Worm (Caenorhabditis elegans) whole organism, L3 larva: ENCODE data around the gene trpp-11.
A peak's percentile ranks its signal among the peaks of the same experiment; 100 is the strongest.

Experiments
- R02D3.7 ChIP-seq: fragments of 150-350 bp; optimal IDR thresholded peaks from 2 replicates; lab custom pipeline; 2014; ENCODE audit warnings: missing biosample characterization, missing genetic modification characterization
- ZK546.5 ChIP-seq: sonication (generic microtip); optimal IDR thresholded peaks from 2 replicates; lab custom pipeline; 2017; ENCODE audit warnings: missing biosample characterization, missing genetic modification characterization
- ama-1 ChIP-seq: fragments of 150-350 bp; optimal IDR thresholded peaks from 2 replicates; lab custom pipeline; 2018
- ceh-16 ChIP-seq: sonication (generic microtip); optimal IDR thresholded peaks from 2 replicates; lab custom pipeline; 2017; ENCODE audit warnings: missing biosample characterization, missing genetic modification characterization
- ceh-28 ChIP-seq: fragments of 150-350 bp; optimal IDR thresholded peaks from 2 replicates; lab custom pipeline; 2014; ENCODE audit warnings: missing biosample characterization, missing genetic modification reagents, missing genetic modification characterization
- ceh-82 ChIP-seq: fragments of 150-350 bp; optimal IDR thresholded peaks from 2 replicates; lab custom pipeline; 2014; ENCODE audit warnings: missing biosample characterization, missing genetic modification characterization
- ceh-9 ChIP-seq: sonication (generic microtip); optimal IDR thresholded peaks from 2 replicates; lab custom pipeline; 2018; ENCODE audit warnings: missing biosample characterization, missing genetic modification characterization
- daf-12 ChIP-seq: fragments of 150-350 bp; optimal IDR thresholded peaks from 2 replicates; lab custom pipeline; 2014; ENCODE audit warnings: missing biosample characterization, missing genetic modification reagents, missing genetic modification characterization
- egl-27 ChIP-seq: sonication (generic microtip); optimal IDR thresholded peaks from 4 replicates; lab custom pipeline; 2017; ENCODE audit warnings: missing biosample characterization, missing genetic modification reagents, missing genetic modification characterization
- egl-5 ChIP-seq: fragments of 150-350 bp; optimal IDR thresholded peaks from 2 replicates; lab custom pipeline; 2017; ENCODE audit warnings: missing biosample characterization, missing genetic modification reagents, missing genetic modification characterization, inconsistent platforms
- elt-1 ChIP-seq: fragments of 150-350 bp; optimal IDR thresholded peaks from 2 replicates; lab custom pipeline; 2014; ENCODE audit warnings: missing biosample characterization, missing genetic modification characterization
- elt-2 ChIP-seq: sonication (generic microtip); optimal IDR thresholded peaks from 2 replicates; lab custom pipeline; 2016; ENCODE audit warnings: missing genetic modification reagents, mild to moderate bottlenecking, missing genetic modification characterization, missing compliant biosample characterization
- elt-3 ChIP-seq, 3 experiments: fragments of 150-350 bp in 1 of 3; sonication (generic microtip) in 2 of 3; optimal IDR thresholded peaks; 2 replicates in 2 of 3; 4 replicates in 1 of 3; lab custom pipeline; 2014 to 2017; ENCODE audit warnings: missing biosample characterization in 3 of 3, missing genetic modification characterization in 3 of 3
- eor-1 ChIP-seq, 2 experiments: fragments of 150-350 bp; optimal IDR thresholded peaks; 2 replicates each; lab custom pipeline; 2014 to 2018; ENCODE audit warnings: missing biosample characterization in 2 of 2, missing genetic modification characterization in 2 of 2
- fkh-10 ChIP-seq: sonication (generic microtip); optimal IDR thresholded peaks from 2 replicates; lab custom pipeline; 2017; ENCODE audit warnings: missing biosample characterization, missing genetic modification reagents, missing genetic modification characterization
- fkh-2 ChIP-seq: fragments of 150-350 bp; optimal IDR thresholded peaks from 2 replicates; lab custom pipeline; 2014; ENCODE audit warnings: missing biosample characterization, missing genetic modification reagents, missing genetic modification characterization
- fos-1 ChIP-seq: fragments of 150-350 bp; optimal IDR thresholded peaks from 2 replicates; lab custom pipeline; 2014; ENCODE audit warnings: missing biosample characterization, missing genetic modification characterization
- hmg-11 ChIP-seq: sonication (generic microtip); optimal IDR thresholded peaks from 2 replicates; lab custom pipeline; 2016; ENCODE audit warnings: missing genetic modification characterization, missing compliant biosample characterization
- jun-1 ChIP-seq: fragments of 150-350 bp; optimal IDR thresholded peaks from 2 replicates; lab custom pipeline; 2014; ENCODE audit warnings: missing biosample characterization, missing genetic modification reagents, missing genetic modification characterization
- lin-15B ChIP-seq: fragments of 150-350 bp; optimal IDR thresholded peaks from 2 replicates; lab custom pipeline; 2014; ENCODE audit warnings: missing biosample characterization, missing genetic modification characterization
- lin-39 ChIP-seq: fragments of 150-350 bp; optimal IDR thresholded peaks from 2 replicates; lab custom pipeline; 2018; ENCODE audit warnings: missing biosample characterization, missing genetic modification reagents, missing genetic modification characterization
- lsy-12 ChIP-seq: sonication (generic microtip); optimal IDR thresholded peaks from 2 replicates; lab custom pipeline; 2016; ENCODE audit warnings: mild to moderate bottlenecking, missing genetic modification characterization, missing compliant biosample characterization
- mml-1 ChIP-seq: fragments of 150-350 bp; sonication (generic microtip); optimal IDR thresholded peaks from 3 replicates; lab custom pipeline; 2014; ENCODE audit warnings: missing biosample characterization, missing genetic modification characterization
- nfya-1 ChIP-seq: sonication (generic microtip); optimal IDR thresholded peaks from 2 replicates; lab custom pipeline; 2017; ENCODE audit warnings: missing genetic modification characterization, mild to moderate bottlenecking, missing compliant biosample characterization, antibody characterized with exemption, moderate library complexity; ENCODE audit not compliant: insufficient read depth
- nhr-11 ChIP-seq: fragments of 150-350 bp; optimal IDR thresholded peaks from 2 replicates; lab custom pipeline; 2014; ENCODE audit warnings: missing biosample characterization, missing genetic modification characterization
- nhr-12 ChIP-seq: fragments of 150-350 bp; optimal IDR thresholded peaks from 2 replicates; lab custom pipeline; 2014; ENCODE audit warnings: missing biosample characterization, missing genetic modification characterization
- nhr-23 ChIP-seq: fragments of 150-350 bp; optimal IDR thresholded peaks from 2 replicates; lab custom pipeline; 2014; ENCODE audit warnings: missing biosample characterization, missing genetic modification reagents, missing genetic modification characterization
- nhr-237 ChIP-seq: fragments of 150-350 bp; optimal IDR thresholded peaks from 2 replicates; lab custom pipeline; 2014; ENCODE audit warnings: missing biosample characterization, missing genetic modification characterization
- nhr-25 ChIP-seq: sonication (generic microtip); optimal IDR thresholded peaks from 2 replicates; lab custom pipeline; 2017; ENCODE audit warnings: missing biosample characterization, missing genetic modification characterization
- nhr-28 ChIP-seq: fragments of 150-350 bp; optimal IDR thresholded peaks from 2 replicates; lab custom pipeline; 2014; ENCODE audit warnings: missing biosample characterization, missing genetic modification characterization
- nhr-43 ChIP-seq: sonication (generic microtip); optimal IDR thresholded peaks from 2 replicates; lab custom pipeline; 2016; ENCODE audit warnings: mild to moderate bottlenecking, missing genetic modification characterization, missing compliant biosample characterization; ENCODE audit not compliant: poor library complexity, severe bottlenecking
- nhr-67 ChIP-seq: fragments of 150-350 bp; optimal IDR thresholded peaks from 2 replicates; lab custom pipeline; 2014; ENCODE audit warnings: missing biosample characterization, missing genetic modification characterization
- nhr-77 ChIP-seq: fragments of 150-350 bp; optimal IDR thresholded peaks from 2 replicates; lab custom pipeline; 2014; ENCODE audit warnings: missing biosample characterization, missing genetic modification characterization
- pha-4 ChIP-seq: fragments of 150-350 bp; optimal IDR thresholded peaks from 2 replicates; lab custom pipeline; 2014; ENCODE audit warnings: missing biosample characterization, missing genetic modification reagents, missing genetic modification characterization
- pqm-1 ChIP-seq: fragments of 150-350 bp; optimal IDR thresholded peaks from 2 replicates; lab custom pipeline; 2017; ENCODE audit warnings: missing biosample characterization, missing genetic modification characterization, inconsistent platforms
- sea-2 ChIP-seq: fragments of 150-350 bp; sonication (generic microtip); optimal IDR thresholded peaks from 4 replicates; lab custom pipeline; 2014; ENCODE audit warnings: missing biosample characterization, missing genetic modification reagents, missing genetic modification characterization
- snpc-4 ChIP-seq: fragments of 150-350 bp; optimal IDR thresholded peaks from 2 replicates; lab custom pipeline; 2014; ENCODE audit warnings: missing biosample characterization, missing genetic modification characterization
- tbx-2 ChIP-seq: sonication (generic microtip); optimal IDR thresholded peaks from 2 replicates; lab custom pipeline; 2016; ENCODE audit warnings: mild to moderate bottlenecking, missing genetic modification characterization, missing compliant biosample characterization
- unc-39 ChIP-seq: sonication (generic microtip); optimal IDR thresholded peaks from 4 replicates; lab custom pipeline; 2017; ENCODE audit warnings: missing biosample characterization, missing genetic modification characterization
- unc-62 ChIP-seq: fragments of 150-350 bp; sonication (generic microtip); optimal IDR thresholded peaks from 4 replicates; lab custom pipeline; 2014; ENCODE audit warnings: missing biosample characterization, missing genetic modification reagents, missing genetic modification characterization
- zag-1 ChIP-seq: fragments of 150-350 bp; optimal IDR thresholded peaks from 2 replicates; lab custom pipeline; 2014; ENCODE audit warnings: missing biosample characterization, missing genetic modification characterization
- ztf-11 ChIP-seq: fragments of 150-350 bp; optimal IDR thresholded peaks from 2 replicates; lab custom pipeline; 2014; ENCODE audit warnings: missing biosample characterization, missing genetic modification characterization
- ztf-4 ChIP-seq: fragments of 150-350 bp; optimal IDR thresholded peaks from 2 replicates; lab custom pipeline; 2014; ENCODE audit warnings: missing biosample characterization, missing genetic modification characterization

Gene trpp-11

DNA sequence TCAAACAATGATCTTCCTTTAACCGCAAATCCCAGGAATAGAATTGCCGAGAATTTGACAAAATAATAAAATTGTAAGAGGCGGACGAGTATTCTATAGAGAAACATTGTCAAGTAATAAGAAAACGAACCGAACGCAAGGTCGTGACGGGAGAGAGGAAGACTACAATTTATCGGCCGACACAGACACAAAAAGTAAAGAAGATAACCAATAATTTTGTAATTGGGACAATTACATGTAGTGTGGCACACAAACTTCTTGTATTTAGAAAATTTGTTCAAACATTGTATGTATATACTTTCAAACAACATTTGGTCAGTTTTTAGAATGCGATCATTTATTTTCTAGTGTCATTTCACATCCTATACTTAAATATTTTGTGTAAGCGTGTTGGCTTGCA is 37.0 kb downstream of the trpp-11 start, which contains the start of gene ceeh-1:
ceeh-1 (minus strand) TSS at position 317 of the 400 bp plus-strand sequence.
- TF ChIP-seq elt-2 (tag; lab: Kevin White, UChicago) (peak; percentile 29), ceh-9 (tag; lab: Kevin White, UChicago) (no peak)

DNA sequence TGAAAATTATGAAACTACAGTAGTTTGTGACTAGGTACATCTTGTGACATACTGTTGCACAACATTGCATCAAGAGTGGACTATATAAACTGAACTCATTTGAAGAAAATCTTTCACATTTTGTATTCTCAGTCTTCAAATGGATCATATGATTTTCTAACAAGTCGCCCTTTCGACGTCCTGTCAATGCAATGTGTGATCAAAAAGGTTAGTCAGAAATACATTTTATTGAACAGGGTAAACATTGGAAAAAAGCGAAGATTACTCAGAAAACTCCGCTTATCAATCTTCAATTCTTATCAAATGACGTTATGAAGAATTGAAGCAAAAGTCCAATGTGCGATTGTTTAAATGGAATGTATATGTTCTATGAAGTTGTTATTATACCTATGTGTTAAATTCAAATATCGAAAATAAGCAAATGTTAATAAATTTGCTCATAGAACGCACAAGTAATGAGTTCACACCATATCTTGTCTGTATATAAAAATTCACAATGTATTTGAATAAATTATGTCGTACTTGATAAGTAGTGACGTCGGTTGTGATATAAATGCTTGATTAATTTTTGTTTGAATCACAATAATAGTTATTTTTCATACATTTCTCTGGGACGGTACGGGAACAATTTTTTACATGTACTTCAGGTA is 38.0 kb downstream of the trpp-11 start, which contains the start of gene zip-2:
zip-2 (plus strand) TSS at position 128 of the 650 bp plus-strand sequence.
- TF ChIP-seq ceh-16 (tag; lab: Kevin White, UChicago) (no peak), nhr-12 (tag; lab: Kevin White, UChicago) (no peak), fos-1 (peak; percentile 14), egl-5 (tag; lab: Kevin White, UChicago) (no peak), daf-12 (tag; lab: Kevin White, UChicago) (no peak), ceh-82 (peak; percentile 8), pha-4 (peak; percentile 79), hmg-11 (tag; lab: Kevin White, UChicago) (no peak), ama-1 (no peak), nhr-237 (tag; lab: Kevin White, UChicago) (no peak), elt-1 (tag; lab: Kevin White, UChicago) (no peak), nhr-43 (tag; lab: Kevin White, UChicago) (no peak), sea-2 (GFP tag; lab: Kevin White, UChicago) (no peak), zag-1 (tag; lab: Kevin White, UChicago) (no peak), elt-2 (tag; lab: Kevin White, UChicago) (peak; percentile 93), elt-3 (tag; optimal IDR thresholded peaks at IDR 0.05; lab: Kevin White, UChicago) (no peak), ztf-4 (tag; lab: Kevin White, UChicago) (no peak), lsy-12 (tag; lab: Kevin White, UChicago) (no peak), unc-39 (tag; lab: Kevin White, UChicago) (no peak), nhr-67 (no peak), jun-1 (tag; lab: Kevin White, UChicago) (peak; percentile 24), fkh-2 (no peak), tbx-2 (tag; lab: Kevin White, UChicago) (no peak), nfya-1 (no peak), nhr-11 (tag; lab: Kevin White, UChicago) (no peak), unc-62 (GFP tag; lab: Kevin White, UChicago) (no peak), nhr-28 (no peak), mml-1 (tag; lab: Kevin White, UChicago) (no peak), nhr-25 (no peak), R02D3.7 (tag; lab: Kevin White, UChicago) (no peak), lin-15B (tag; lab: Kevin White, UChicago) (no peak), lin-39 (no peak), fkh-10 (GFP tag; lab: Kevin White, UChicago) (no peak), ceh-28 (tag; lab: Kevin White, UChicago) (peak; percentile 27), eor-1 (tag; optimal IDR thresholded peaks at IDR 0.05; lab: Kevin White, UChicago) (no peak), ceh-9 (tag; lab: Kevin White, UChicago) (no peak), nhr-77 (no peak), pqm-1 (tag; lab: Kevin White, UChicago) (peak; percentile 98), egl-27 (no peak)

DNA sequence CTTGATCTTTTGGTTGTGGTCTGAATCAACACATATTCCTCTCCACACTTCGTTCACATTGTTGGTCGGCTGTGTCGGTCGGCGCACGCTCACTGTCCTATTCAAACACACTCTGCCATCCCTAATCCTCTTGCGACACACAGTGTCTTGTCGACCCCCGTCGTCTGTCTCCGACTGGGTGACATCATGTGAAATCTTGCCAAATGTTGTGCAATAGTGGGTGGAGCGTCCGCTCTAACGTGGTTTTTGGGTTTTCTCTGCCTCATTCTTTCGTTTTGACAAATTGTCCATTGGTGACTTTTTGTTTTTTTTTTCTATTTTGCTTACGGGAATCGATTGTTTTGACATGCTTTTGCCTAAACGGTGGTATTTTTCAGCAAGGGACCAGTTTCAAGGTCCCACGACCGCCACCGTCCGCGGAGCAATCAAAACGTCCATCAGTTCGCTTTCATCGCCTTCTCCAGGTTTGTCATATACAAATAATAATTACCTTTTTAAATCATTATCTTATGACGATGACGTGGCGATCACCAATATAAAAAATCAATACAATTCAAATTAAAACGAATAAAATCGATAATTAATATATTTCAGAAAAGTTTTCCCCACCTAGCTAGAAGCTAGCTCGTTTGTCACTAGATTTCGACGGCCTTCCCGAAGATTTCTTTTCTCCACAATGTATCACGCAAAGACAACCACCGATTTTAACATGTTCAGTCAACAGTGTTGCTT is 38.9 kb downstream of the trpp-11 start:
- peak; percentile 67 for TF ChIP-seq snpc-4 (tag; lab: Kevin White, UChicago)
- TF ChIP-seq zag-1 (tag; lab: Kevin White, UChicago) = peak; percentile 25
- TF ChIP-seq elt-3 (tag; optimal IDR thresholded peaks at IDR 0.05; lab: Kevin White, UChicago) = peak in 2 of 3 experiments; percentile 7 to 53
- peak; percentile 94 for TF ChIP-seq nhr-23
- no peak for TF ChIP-seq unc-39 (tag; lab: Kevin White, UChicago)
- TF ChIP-seq ztf-4 (tag; lab: Kevin White, UChicago) = peak; percentile 67
- no peak for TF ChIP-seq ZK546.5
- peak; percentile 88 for TF ChIP-seq nhr-43 (tag; lab: Kevin White, UChicago)
- peak; percentile 67 for TF ChIP-seq elt-1 (tag; lab: Kevin White, UChicago)
- peak; percentile 21 for TF ChIP-seq nhr-77
- TF ChIP-seq fos-1 = peak; percentile 91
- TF ChIP-seq fkh-2 = no peak
- TF ChIP-seq ztf-11 (tag; lab: Kevin White, UChicago) = no peak
- peak; percentile 77 for TF ChIP-seq R02D3.7 (tag; lab: Kevin White, UChicago)
- TF ChIP-seq daf-12 (tag; lab: Kevin White, UChicago) = no peak
- TF ChIP-seq ama-1 = peak; percentile 93
- TF ChIP-seq lin-39 = peak; percentile 97
- TF ChIP-seq unc-62 (GFP tag; lab: Kevin White, UChicago) = peak; percentile 33
- TF ChIP-seq pqm-1 (tag; lab: Kevin White, UChicago) = peak; percentile 91
- TF ChIP-seq lin-15B (tag; lab: Kevin White, UChicago) = peak; percentile 69
- peak; percentile 93 for TF ChIP-seq ceh-28 (tag; lab: Kevin White, UChicago)
- peak; percentile 98 for TF ChIP-seq nhr-25
- no peak for TF ChIP-seq nhr-67
- peak; percentile 81 for TF ChIP-seq tbx-2 (tag; lab: Kevin White, UChicago)
- no peak for TF ChIP-seq ceh-82
- TF ChIP-seq egl-5 (tag; lab: Kevin White, UChicago) = peak; percentile 83
- peak; percentile 98 for TF ChIP-seq pha-4
- TF ChIP-seq jun-1 (tag; lab: Kevin White, UChicago) = peak; percentile 92
- no peak for TF ChIP-seq nhr-12 (tag; lab: Kevin White, UChicago)
- TF ChIP-seq hmg-11 (tag; lab: Kevin White, UChicago) = peak; percentile 97
- peak; percentile 96 for TF ChIP-seq nfya-1
